Fruit fly (Drosophila melanogaster) whole organism, wandering third instar larva: Measurements from ENCODE around the gene CG32641.
"Not testable (repeated sequence)": the region's sequence is repeated elsewhere in the genome, so short reads cannot be mapped to it uniquely, and the experiment has no call there.

ENCODE experiments used
- Abd-B ChIP-seq: fragments of >200 bp; optimal IDR thresholded peaks from 2 replicates; lab custom pipeline; 2017; ENCODE audit warnings: missing biosample characterization, missing genetic modification characterization
- CG32264 ChIP-seq: fragments of 200-800 bp; sonication (Bioruptor generic); optimal IDR thresholded peaks from 2 replicates; lab custom pipeline; 2016; ENCODE audit warnings: missing biosample characterization, missing genetic modification characterization
- CG9705 ChIP-seq: fragments of 200-800 bp; sonication (Bioruptor generic); optimal IDR thresholded peaks from 2 replicates; lab custom pipeline; 2018; ENCODE audit warnings: missing biosample characterization, mild to moderate bottlenecking, missing genetic modification characterization
- Dfd ChIP-seq: fragments of >200 bp; optimal IDR thresholded peaks from 2 replicates; lab custom pipeline; 2017; ENCODE audit warnings: missing biosample characterization, missing genetic modification characterization
- Dif ChIP-seq: fragments of 200-275, 200-300 bp; sonication (Bioruptor generic); optimal IDR thresholded peaks from 2 replicates; lab custom pipeline; 2018; ENCODE audit warnings: missing biosample characterization, missing genetic modification characterization; ENCODE audit not compliant: partially characterized antibody
- HLH106 ChIP-seq: fragments of 200-800 bp; optimal IDR thresholded peaks from 3 replicates; lab custom pipeline; 2019; ENCODE audit warnings: missing biosample characterization, mild to moderate bottlenecking, missing genetic modification characterization, moderate library complexity
- Hnf4 ChIP-seq: fragments of 200-800 bp; sonication (Bioruptor generic); optimal IDR thresholded peaks from 2 replicates; lab custom pipeline; 2016; ENCODE audit warnings: missing biosample characterization, mild to moderate bottlenecking, missing genetic modification characterization
- Hr78 ChIP-seq: fragments of >200 bp; optimal IDR thresholded peaks from 2 replicates; lab custom pipeline; 2017; ENCODE audit warnings: missing biosample characterization, missing genetic modification characterization
- Hr83 ChIP-seq: fragments of 200-300 bp; sonication (Bioruptor generic); optimal IDR thresholded peaks from 2 replicates; lab custom pipeline; 2016; ENCODE audit warnings: missing biosample characterization, mild to moderate bottlenecking, missing genetic modification characterization, moderate library complexity; ENCODE audit not compliant: poor library complexity, severe bottlenecking
- Jra ChIP-seq: sonication (Bioruptor generic); optimal IDR thresholded peaks from 2 replicates; lab custom pipeline; 2016; ENCODE audit warnings: missing biosample characterization, missing genetic modification characterization
- Mio ChIP-seq: sonication (Bioruptor generic); optimal IDR thresholded peaks from 2 replicates; lab custom pipeline; 2016; ENCODE audit warnings: missing biosample characterization, missing genetic modification characterization
- Myc ChIP-seq: fragments of >200 bp; optimal IDR thresholded peaks from 2 replicates; lab custom pipeline; 2017
- N ChIP-seq: fragments of >200 bp; optimal IDR thresholded peaks from 2 replicates; lab custom pipeline; 2018; ENCODE audit warnings: missing biosample characterization, missing external identifiers, missing genetic modification characterization
- OdsH ChIP-seq: fragments of 200-800 bp; sonication (Bioruptor generic); optimal IDR thresholded peaks from 2 replicates; lab custom pipeline; 2016; ENCODE audit warnings: missing biosample characterization, mild to moderate bottlenecking, missing genetic modification characterization
- Rel ChIP-seq, 2 experiments: fragments of 200-800 bp; sonication (Bioruptor generic) in 1 of 2; optimal IDR thresholded peaks; 2 replicates in 1 of 2; 3 replicates in 1 of 2; lab custom pipeline; 2016 to 2019; ENCODE audit warnings: mild to moderate bottlenecking in 2 of 2, missing biosample characterization in 2 of 2, missing genetic modification characterization in 2 of 2, moderate library complexity in 1 of 2
- Sp1 ChIP-seq: fragments of 200-800 bp; sonication (Bioruptor generic); optimal IDR thresholded peaks from 3 replicates; lab custom pipeline; 2019; ENCODE audit warnings: missing biosample characterization, mild to moderate bottlenecking, missing genetic modification characterization, moderate library complexity
- Vsx2 ChIP-seq: fragments of 200-300, 225-300 bp; sonication (Bioruptor generic); optimal IDR thresholded peaks from 2 replicates; lab custom pipeline; 2018; ENCODE audit warnings: missing biosample characterization, missing genetic modification characterization; ENCODE audit not compliant: partially characterized antibody
- br ChIP-seq: fragments of 200-800 bp; sonication (Bioruptor generic); optimal IDR thresholded peaks from 2 replicates; lab custom pipeline; 2016; ENCODE audit warnings: missing biosample characterization, missing genetic modification characterization
- dl ChIP-seq, 2 experiments: fragments of 175-275, 200-275 bp in 1 of 2; fragments of 200-275 bp in 1 of 2; sonication (Bioruptor generic); optimal IDR thresholded peaks; lab custom pipeline; 2018; ENCODE audit warnings: mild to moderate bottlenecking in 2 of 2, missing biosample characterization in 2 of 2, missing genetic modification characterization in 2 of 2, moderate library complexity in 2 of 2; ENCODE audit not compliant: partially characterized antibody in 2 of 2, insufficient read depth in 1 of 2
- dmrt93B ChIP-seq: fragments of 200-800 bp; sonication (Bioruptor generic); optimal IDR thresholded peaks from 2 replicates; lab custom pipeline; 2018; ENCODE audit warnings: missing biosample characterization, mild to moderate bottlenecking, missing genetic modification characterization
- dsf ChIP-seq: sonication (Bioruptor generic); optimal IDR thresholded peaks from 2 replicates; lab custom pipeline; 2016; ENCODE audit warnings: missing biosample characterization, missing genetic modification characterization, borderline replicate concordance
- foxo ChIP-seq, 2 experiments: fragments of 200-800 bp; sonication (Bioruptor generic); optimal IDR thresholded peaks; 2 replicates in 1 of 2; 3 replicates in 1 of 2; lab custom pipeline; 2016 to 2017; ENCODE audit warnings: missing biosample characterization in 2 of 2, missing genetic modification characterization in 2 of 2
- fru ChIP-seq: fragments of 200-800 bp; sonication (Bioruptor generic); optimal IDR thresholded peaks from 3 replicates; lab custom pipeline; 2016; ENCODE audit warnings: missing biosample characterization, mild to moderate bottlenecking, missing genetic modification characterization
- h ChIP-seq: fragments of 200-800 bp; sonication (Bioruptor generic); optimal IDR thresholded peaks from 3 replicates; lab custom pipeline; 2016; ENCODE audit warnings: missing biosample characterization, mild to moderate bottlenecking, missing genetic modification characterization
- jim ChIP-seq: fragments of 175-275, 200-325 bp; sonication (Bioruptor generic); optimal IDR thresholded peaks from 2 replicates; lab custom pipeline; 2016; ENCODE audit warnings: missing biosample characterization, mild to moderate bottlenecking, missing genetic modification characterization
- lola ChIP-seq: fragments of >200 bp; optimal IDR thresholded peaks from 2 replicates; lab custom pipeline; 2017; ENCODE audit warnings: missing biosample characterization, missing genetic modification characterization
- pan ChIP-seq: fragments of >200 bp; optimal IDR thresholded peaks from 2 replicates; lab custom pipeline; 2017
- psq ChIP-seq: fragments of 200-800 bp; sonication (Bioruptor generic); optimal IDR thresholded peaks from 3 replicates; lab custom pipeline; 2017; ENCODE audit warnings: missing biosample characterization, mild to moderate bottlenecking, missing genetic modification characterization, moderate library complexity
- rgr ChIP-seq: fragments of 200-800 bp; sonication (Bioruptor generic); optimal IDR thresholded peaks from 3 replicates; lab custom pipeline; 2016; ENCODE audit warnings: missing biosample characterization, mild to moderate bottlenecking, missing genetic modification characterization
- sage ChIP-seq: fragments of 200-800 bp; sonication (Bioruptor generic); optimal IDR thresholded peaks from 2 replicates; lab custom pipeline; 2016; ENCODE audit warnings: missing biosample characterization, mild to moderate bottlenecking, missing genetic modification characterization
- sv ChIP-seq: fragments of 200-800 bp; sonication (Bioruptor generic); optimal IDR thresholded peaks from 3 replicates; lab custom pipeline; 2016; ENCODE audit warnings: missing biosample characterization, missing genetic modification characterization
- usp ChIP-seq: fragments of >200 bp; optimal IDR thresholded peaks from 2 replicates; lab custom pipeline; 2017; ENCODE audit warnings: missing biosample characterization, missing genetic modification characterization
- woc ChIP-seq: sonication (Bioruptor generic); optimal IDR thresholded peaks from 2 replicates; lab custom pipeline; 2016; ENCODE audit warnings: missing biosample characterization, mild to moderate bottlenecking, missing genetic modification characterization

The CG32641 gene

DNA sequence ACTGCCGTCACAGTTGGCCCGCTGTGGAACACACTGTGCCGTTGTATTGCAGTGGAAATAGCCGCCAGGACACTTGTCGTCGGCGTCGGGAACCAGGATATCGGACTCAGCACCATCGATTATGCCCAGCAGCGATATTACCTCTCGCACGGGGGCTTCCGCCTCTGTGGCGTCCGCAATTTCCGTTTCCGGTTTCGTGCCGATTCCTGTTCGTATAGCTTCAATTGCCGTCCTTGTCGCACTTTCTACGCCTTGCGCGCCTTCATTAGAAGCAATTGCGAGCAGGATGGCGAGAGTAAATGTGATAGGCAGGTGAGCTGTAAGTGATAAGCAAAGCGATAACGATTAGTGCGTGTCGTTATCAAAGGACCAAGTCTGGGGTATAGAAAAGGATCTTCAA lies 11.4 kb upstream of the CG32641 start:
- no peak for TF ChIP-seq usp (GFP tag; lab: Kevin White, UChicago)
- TF ChIP-seq jim (GFP tag; lab: Kevin White, UChicago), result no peak
- no peak for TF ChIP-seq lola
- TF ChIP-seq OdsH (GFP tag; lab: Kevin White, UChicago), result no peak
- TF ChIP-seq sage (GFP tag; lab: Kevin White, UChicago), result no peak
- TF ChIP-seq h (GFP tag; lab: Kevin White, UChicago), result no peak
- TF ChIP-seq br (GFP tag; lab: Kevin White, UChicago), result no peak
- TF ChIP-seq woc (GFP tag; lab: Kevin White, UChicago), result no peak
- no peak for TF ChIP-seq sv (GFP tag; lab: Kevin White, UChicago)
- no peak for TF ChIP-seq Hr83
- TF ChIP-seq N (GFP tag; lab: Kevin White, UChicago), result no peak
- TF ChIP-seq Mio (GFP tag; lab: Kevin White, UChicago), result no peak
- no peak for TF ChIP-seq CG32264 (GFP tag; lab: Kevin White, UChicago)
- no peak for TF ChIP-seq foxo (GFP tag; optimal IDR thresholded peaks at IDR 0.05; lab: Kevin White, UChicago)
- no peak for TF ChIP-seq CG9705 (GFP tag; lab: Kevin White, UChicago)
- TF ChIP-seq Rel (GFP tag; optimal IDR thresholded peaks at IDR 0.05; lab: Kevin White, UChicago), result no peak
- no peak for TF ChIP-seq Rel (tag; optimal IDR thresholded peaks at IDR 0.05; lab: Kevin White, UChicago)
- no peak for TF ChIP-seq Myc (lab: Kevin White, UChicago)
- TF ChIP-seq dl (GFP tag; optimal IDR thresholded peaks at IDR 0.05; lab: Kevin White, UChicago; ENCODE audit: insufficient read depth in 1 of 2, partially characterized antibody in 2 of 2), result no peak
- TF ChIP-seq Abd-B, result no peak
- TF ChIP-seq Hr78 (GFP tag; lab: Kevin White, UChicago), result no peak

DNA sequence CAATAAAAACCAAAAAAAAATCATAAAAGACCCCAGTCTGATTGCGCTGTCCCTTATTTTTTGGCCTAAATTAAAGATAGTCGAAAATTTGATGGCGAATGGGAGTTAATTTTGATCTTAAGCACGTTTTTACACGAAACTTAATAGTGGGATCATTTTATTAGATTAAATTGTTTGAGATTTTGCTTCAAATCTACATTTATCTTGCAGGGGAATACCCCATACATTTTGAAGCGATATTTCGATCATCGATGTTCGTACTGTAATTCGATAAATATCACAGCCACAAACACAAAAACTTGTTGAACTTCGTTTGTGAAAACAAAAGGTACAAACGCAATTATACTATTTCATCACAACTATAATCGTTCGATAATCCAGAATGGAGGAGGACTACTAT lies 6.6 kb upstream of the CG32641 start, which contains the start of gene CG32640:
Gene CG32640 (plus strand): TSS at position 286 of the 400 bp plus-strand sequence.
- TF ChIP-seq sage, sv, OdsH (GFP tag; lab: Kevin White, UChicago): not testable (repeated sequence)
- TF ChIP-seq, all 38 proteins: peak for 0; not testable (repeated sequence) for 38

DNA sequence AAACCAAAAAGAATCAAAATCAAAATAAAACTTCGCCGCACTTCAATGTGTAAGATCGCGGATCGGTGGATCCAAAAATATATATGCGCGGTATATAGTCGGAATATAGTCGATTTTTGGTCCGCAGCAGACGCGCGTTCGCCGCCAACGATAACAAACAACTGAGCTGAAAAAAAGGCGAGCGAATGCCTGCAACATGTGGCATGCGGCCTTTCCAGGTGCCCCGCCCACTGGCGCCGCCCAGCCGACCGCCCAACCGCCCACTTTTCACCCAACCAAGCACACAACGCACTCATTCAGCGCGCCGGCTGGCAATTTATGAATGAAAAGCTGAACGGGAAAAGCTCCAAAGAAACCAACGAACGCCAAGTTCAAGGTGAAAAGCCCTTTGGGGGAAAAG lies 4.8 kb downstream of the CG32641 start, which contains the start of gene Lgr4:
Gene Lgr4 (minus strand): TSS at position 133 of the 400 bp plus-strand sequence.
- no peak for TF ChIP-seq dsf (GFP tag; lab: Kevin White, UChicago)
- no peak for TF ChIP-seq lola
- no peak for TF ChIP-seq sv (GFP tag; lab: Kevin White, UChicago)
- TF ChIP-seq Hr78 (GFP tag; lab: Kevin White, UChicago), result no peak
- no peak for TF ChIP-seq pan (lab: Kevin White, UChicago)
- TF ChIP-seq h (GFP tag; lab: Kevin White, UChicago), result no peak
- no peak for TF ChIP-seq Jra (GFP tag; lab: Kevin White, UChicago)
- no peak for TF ChIP-seq Vsx2
- TF ChIP-seq Dfd (GFP tag; lab: Kevin White, UChicago), result no peak
- TF ChIP-seq foxo (GFP tag; optimal IDR thresholded peaks at IDR 0.05; lab: Kevin White, UChicago), result no peak
- TF ChIP-seq Sp1, result no peak
- no peak for TF ChIP-seq fru (GFP tag; lab: Kevin White, UChicago)
- no peak for TF ChIP-seq Myc (lab: Kevin White, UChicago)
- TF ChIP-seq HLH106 (tag; lab: Kevin White, UChicago), result no peak
- no peak for TF ChIP-seq woc (GFP tag; lab: Kevin White, UChicago)

DNA sequence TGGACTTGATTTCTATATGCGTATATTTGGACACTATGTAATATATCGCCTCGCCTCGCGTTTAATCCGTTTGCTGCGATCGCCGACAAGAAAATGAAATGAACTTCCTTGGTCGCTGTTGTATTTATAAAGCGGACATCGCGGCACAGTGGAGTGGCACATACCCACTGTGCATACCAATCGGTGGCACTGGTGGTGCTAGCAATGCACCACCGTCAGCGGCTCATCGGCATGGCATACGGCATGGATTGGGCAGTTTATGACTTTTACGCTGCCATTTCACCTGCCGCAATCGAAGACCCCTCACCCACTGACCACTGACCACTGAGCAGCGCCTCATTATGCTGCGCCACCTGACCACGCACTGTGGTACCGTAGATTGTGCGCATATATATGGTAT lies 7.5 kb downstream of the CG32641 start, which contains the start of gene CG12723:
Gene CG12723 (minus strand): TSS at position 101 of the 400 bp plus-strand sequence.
- TF ChIP-seq CG32264 (GFP tag; lab: Kevin White, UChicago) (no peak), Hnf4 (GFP tag; lab: Kevin White, UChicago) (no peak)

DNA sequence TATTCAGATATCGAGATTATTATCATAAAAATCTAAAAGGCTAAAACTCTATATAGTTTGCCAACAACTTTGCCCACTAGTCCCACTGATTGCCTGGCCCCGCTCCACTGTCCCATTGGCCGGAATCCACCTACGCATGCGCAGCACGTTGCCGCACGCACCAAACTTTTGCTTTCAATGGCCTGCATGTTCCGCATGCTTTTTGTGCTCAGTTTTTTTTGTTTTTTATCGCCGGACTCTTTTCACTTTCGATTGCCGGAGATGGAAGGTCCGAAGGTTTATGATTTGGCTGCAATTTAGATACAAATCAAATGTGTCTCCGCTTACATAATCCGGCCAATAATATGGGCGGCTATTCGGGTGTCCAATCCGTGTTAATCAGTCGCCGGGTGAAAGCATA lies 8.0 kb downstream of the CG32641 start:
- TF ChIP-seq rgr (GFP tag; lab: Kevin White, UChicago), result no peak
- TF ChIP-seq foxo (GFP tag; optimal IDR thresholded peaks at IDR 0.05; lab: Kevin White, UChicago), result no peak
- no peak for TF ChIP-seq Hr78 (GFP tag; lab: Kevin White, UChicago)
- no peak for TF ChIP-seq sage (GFP tag; lab: Kevin White, UChicago)
- TF ChIP-seq dmrt93B (GFP tag; lab: Kevin White, UChicago), result no peak
- no peak for TF ChIP-seq psq (GFP tag; lab: Kevin White, UChicago)
- no peak for TF ChIP-seq Dif
- TF ChIP-seq woc (GFP tag; lab: Kevin White, UChicago), result no peak
- no peak for TF ChIP-seq Hnf4 (GFP tag; lab: Kevin White, UChicago)
- TF ChIP-seq CG32264 (GFP tag; lab: Kevin White, UChicago), result no peak
- TF ChIP-seq br (GFP tag; lab: Kevin White, UChicago), result no peak
- no peak for TF ChIP-seq N (GFP tag; lab: Kevin White, UChicago)
- TF ChIP-seq OdsH (GFP tag; lab: Kevin White, UChicago), result no peak
- TF ChIP-seq Myc (lab: Kevin White, UChicago), result no peak
